Worm (Caenorhabditis elegans) whole organism, L1 larva: ENCODE data around the gene srz-63.

Source experiments
- C04F5.9 ChIP-seq: sonication (generic microtip); optimal IDR thresholded peaks from 2 replicates; lab custom pipeline; 2016; ENCODE audit warnings: missing genetic modification characterization, missing compliant biosample characterization
- C16A3.4 ChIP-seq: fragments of 150-350 bp; optimal IDR thresholded peaks from 2 replicates; lab custom pipeline; 2014; ENCODE audit warnings: missing biosample characterization, missing genetic modification characterization
- aha-1 ChIP-seq: fragments of 150-350 bp; optimal IDR thresholded peaks from 2 replicates; lab custom pipeline; 2014; ENCODE audit warnings: missing biosample characterization, missing genetic modification characterization
- aly-2 ChIP-seq: fragments of 150-350 bp; optimal IDR thresholded peaks from 2 replicates; lab custom pipeline; 2014; ENCODE audit warnings: missing biosample characterization, missing genetic modification characterization
- blmp-1 ChIP-seq: fragments of 150-350 bp; optimal IDR thresholded peaks from 2 replicates; lab custom pipeline; 2014; ENCODE audit warnings: missing biosample characterization, missing genetic modification characterization
- ceh-8 ChIP-seq: fragments of 200-800 bp; sonication (Bioruptor generic); optimal IDR thresholded peaks from 2 replicates; lab custom pipeline; 2018; ENCODE audit warnings: mild to moderate bottlenecking, missing genetic modification characterization, moderate library complexity, missing compliant biosample characterization
- ceh-82 ChIP-seq, 3 experiments: fragments of 150-350 bp in 1 of 3; sonication (generic microtip) in 2 of 3; optimal IDR thresholded peaks; 2 replicates each; lab custom pipeline; 2014 to 2017; ENCODE audit warnings: missing biosample characterization in 3 of 3, missing genetic modification characterization in 3 of 3
- ceh-88 ChIP-seq: fragments of 200-800 bp; sonication (Bioruptor generic); IDR thresholded peaks from 2 replicates; pipeline ENCODE4 v1.3.6; 2022; ENCODE audit warnings: missing genetic modification characterization, missing compliant biosample characterization
- ceh-90 ChIP-seq: sonication (generic microtip); optimal IDR thresholded peaks from 2 replicates; lab custom pipeline; 2016; ENCODE audit warnings: missing genetic modification characterization, missing compliant biosample characterization
- ces-1 ChIP-seq: fragments of 150-350 bp; optimal IDR thresholded peaks from 2 replicates; lab custom pipeline; 2014; ENCODE audit warnings: missing biosample characterization, missing genetic modification reagents, missing genetic modification characterization
- dpl-1 ChIP-seq, 3 experiments: fragments of 150-350 bp in 2 of 3; sonication (generic microtip) in 1 of 3; optimal IDR thresholded peaks; 2 replicates each; lab custom pipeline; 2014 to 2017; ENCODE audit warnings: missing biosample characterization in 3 of 3, missing genetic modification characterization in 3 of 3, missing genetic modification reagents in 3 of 3
- efl-1 ChIP-seq, 4 experiments: fragments of 150-350 bp; optimal IDR thresholded peaks in 3 of 4; peaks in 1 of 4; 1 replicate in 1 of 4; 2 replicates in 3 of 4; lab custom pipeline; 2014; ENCODE audit warnings: missing biosample characterization in 2 of 4, missing genetic modification characterization in 2 of 4, missing genetic modification reagents in 2 of 4
- efl-3 ChIP-seq: fragments of 200-800 bp; sonication (Bioruptor generic); optimal IDR thresholded peaks from 2 replicates; lab custom pipeline; 2018; ENCODE audit warnings: mild to moderate bottlenecking, missing genetic modification characterization, missing compliant biosample characterization
- egl-27 ChIP-seq, 2 experiments: fragments of 150-350 bp in 1 of 2; sonication (generic microtip); optimal IDR thresholded peaks; 3 replicates each; lab custom pipeline; 2017 to 2018; ENCODE audit warnings: missing biosample characterization in 2 of 2, missing genetic modification characterization in 2 of 2, missing genetic modification reagents in 2 of 2
- elt-2 ChIP-seq: sonication (generic microtip); optimal IDR thresholded peaks from 2 replicates; lab custom pipeline; 2016; ENCODE audit warnings: missing genetic modification characterization, mild to moderate bottlenecking, inconsistent platforms, missing compliant biosample characterization, missing genetic modification reagents
- ets-5 ChIP-seq: fragments of 200-800 bp; sonication (Bioruptor generic); IDR thresholded peaks from 2 replicates; pipeline ENCODE4 v1.3.6; 2022; ENCODE audit warnings: missing genetic modification characterization, missing compliant biosample characterization
- fkh-8 ChIP-seq: sonication (generic microtip); optimal IDR thresholded peaks from 2 replicates; lab custom pipeline; 2016; ENCODE audit warnings: mild to moderate bottlenecking, missing genetic modification characterization, missing compliant biosample characterization
- grh-1 ChIP-seq: fragments of 200-800 bp; sonication (Bioruptor generic); IDR thresholded peaks from 2 replicates; pipeline ENCODE4 v1.3.6; 2022; ENCODE audit warnings: missing genetic modification reagents, missing genetic modification characterization, missing compliant biosample characterization
- hlh-4 ChIP-seq: sonication (generic microtip); optimal IDR thresholded peaks from 2 replicates; lab custom pipeline; 2016; ENCODE audit warnings: mild to moderate bottlenecking, missing genetic modification characterization, missing compliant biosample characterization
- isw-1 ChIP-seq: fragments of 200-800 bp; sonication (Bioruptor generic); IDR thresholded peaks from 2 replicates; pipeline ENCODE4 v1.3.6; 2022; ENCODE audit warnings: missing genetic modification characterization, missing compliant biosample characterization
- jun-1 ChIP-seq: fragments of 150-350 bp; optimal IDR thresholded peaks from 2 replicates; lab custom pipeline; 2014; ENCODE audit warnings: missing biosample characterization, missing genetic modification reagents, missing genetic modification characterization
- lin-13 ChIP-seq: fragments of 150-350 bp; optimal IDR thresholded peaks from 2 replicates; lab custom pipeline; 2014; ENCODE audit warnings: missing biosample characterization, missing genetic modification reagents, missing genetic modification characterization
- lin-14 ChIP-seq: fragments of 200-800 bp; sonication (Bioruptor generic); optimal IDR thresholded peaks from 2 replicates; lab custom pipeline; 2018; ENCODE audit warnings: mild to moderate bottlenecking, missing genetic modification characterization, moderate library complexity, missing compliant biosample characterization
- lin-15B ChIP-seq: fragments of 150-350 bp; sonication (generic microtip); optimal IDR thresholded peaks from 3 replicates; lab custom pipeline; 2014; ENCODE audit warnings: missing biosample characterization, missing genetic modification characterization
- lin-35 ChIP-seq, 2 experiments: fragments of 150-350 bp; optimal IDR thresholded peaks; 2 replicates each; lab custom pipeline; 2014; ENCODE audit warnings: missing biosample characterization in 2 of 2, missing genetic modification characterization in 2 of 2, missing genetic modification reagents in 2 of 2
- lsy-2 ChIP-seq, 2 experiments: fragments of 150-350 bp; optimal IDR thresholded peaks; 2 replicates each; lab custom pipeline; 2014; ENCODE audit warnings: missing biosample characterization in 2 of 2, missing genetic modification characterization in 2 of 2
- mab-9 ChIP-seq: fragments of 200-800 bp; sonication (Bioruptor generic); IDR thresholded peaks from 2 replicates; pipeline ENCODE4 v1.3.6; 2022; ENCODE audit warnings: missing genetic modification reagents, missing genetic modification characterization, missing compliant biosample characterization
- mdl-1 ChIP-seq, 2 experiments: fragments of 150-350 bp; optimal IDR thresholded peaks; 2 replicates each; lab custom pipeline; 2014 to 2017; ENCODE audit warnings: missing biosample characterization in 2 of 2, missing genetic modification characterization in 2 of 2, inconsistent platforms in 1 of 2
- mep-1 ChIP-seq: fragments of 150-350 bp; optimal IDR thresholded peaks from 2 replicates; lab custom pipeline; 2014; ENCODE audit warnings: missing biosample characterization, missing genetic modification characterization
- nhr-12 ChIP-seq: sonication (generic microtip); optimal IDR thresholded peaks from 2 replicates; lab custom pipeline; 2017; ENCODE audit warnings: missing biosample characterization, missing genetic modification characterization
- nhr-47 ChIP-seq: sonication (generic microtip); optimal IDR thresholded peaks from 2 replicates; lab custom pipeline; 2016; ENCODE audit warnings: mild to moderate bottlenecking, missing genetic modification characterization, moderate library complexity, missing compliant biosample characterization
- nhr-71 ChIP-seq: sonication (generic microtip); optimal IDR thresholded peaks from 2 replicates; lab custom pipeline; 2016; ENCODE audit warnings: mild to moderate bottlenecking, missing genetic modification characterization, moderate library complexity, missing compliant biosample characterization
- nhr-76 ChIP-seq: sonication (generic microtip); optimal IDR thresholded peaks from 2 replicates; lab custom pipeline; 2017; ENCODE audit warnings: missing biosample characterization, missing genetic modification characterization
- pag-3 ChIP-seq: sonication (generic microtip); optimal IDR thresholded peaks from 2 replicates; lab custom pipeline; 2017; ENCODE audit warnings: missing genetic modification characterization, mild to moderate bottlenecking, missing compliant biosample characterization, antibody characterized with exemption, borderline replicate concordance; ENCODE audit not compliant: insufficient read depth
- sox-4 ChIP-seq: sonication (generic microtip); optimal IDR thresholded peaks from 2 replicates; lab custom pipeline; 2016; ENCODE audit warnings: missing genetic modification characterization, missing compliant biosample characterization
- swsn-7 ChIP-seq: sonication (generic microtip); optimal IDR thresholded peaks from 2 replicates; lab custom pipeline; 2016; ENCODE audit warnings: missing genetic modification characterization, missing compliant biosample characterization
- tbx-2 ChIP-seq: sonication (generic microtip); optimal IDR thresholded peaks from 2 replicates; lab custom pipeline; 2016; ENCODE audit warnings: missing genetic modification characterization, missing compliant biosample characterization
- tlp-1 ChIP-seq: fragments of 150-350 bp; optimal IDR thresholded peaks from 2 replicates; lab custom pipeline; 2014; ENCODE audit warnings: missing biosample characterization, missing genetic modification characterization
- unc-62 ChIP-seq: fragments of 150-350 bp; optimal IDR thresholded peaks from 2 replicates; lab custom pipeline; 2014; ENCODE audit warnings: missing biosample characterization, missing genetic modification reagents, missing genetic modification characterization
- unc-86 ChIP-seq: sonication (generic microtip); optimal IDR thresholded peaks from 2 replicates; lab custom pipeline; 2016; ENCODE audit warnings: missing genetic modification characterization, missing compliant biosample characterization
- unc-98 ChIP-seq: fragments of 200-800 bp; sonication (Bioruptor generic); IDR thresholded peaks from 2 replicates; pipeline ENCODE4 v1.3.6; 2022; ENCODE audit warnings: missing genetic modification characterization, missing compliant biosample characterization
- xbp-1 ChIP-seq: sonication (generic microtip); optimal IDR thresholded peaks from 2 replicates; lab custom pipeline; 2016; ENCODE audit warnings: missing genetic modification characterization, missing compliant biosample characterization
- ztf-4 ChIP-seq: fragments of 150-350 bp; optimal IDR thresholded peaks from 2 replicates; lab custom pipeline; 2014; ENCODE audit warnings: missing biosample characterization, missing genetic modification characterization

srz-63 gene

DNA sequence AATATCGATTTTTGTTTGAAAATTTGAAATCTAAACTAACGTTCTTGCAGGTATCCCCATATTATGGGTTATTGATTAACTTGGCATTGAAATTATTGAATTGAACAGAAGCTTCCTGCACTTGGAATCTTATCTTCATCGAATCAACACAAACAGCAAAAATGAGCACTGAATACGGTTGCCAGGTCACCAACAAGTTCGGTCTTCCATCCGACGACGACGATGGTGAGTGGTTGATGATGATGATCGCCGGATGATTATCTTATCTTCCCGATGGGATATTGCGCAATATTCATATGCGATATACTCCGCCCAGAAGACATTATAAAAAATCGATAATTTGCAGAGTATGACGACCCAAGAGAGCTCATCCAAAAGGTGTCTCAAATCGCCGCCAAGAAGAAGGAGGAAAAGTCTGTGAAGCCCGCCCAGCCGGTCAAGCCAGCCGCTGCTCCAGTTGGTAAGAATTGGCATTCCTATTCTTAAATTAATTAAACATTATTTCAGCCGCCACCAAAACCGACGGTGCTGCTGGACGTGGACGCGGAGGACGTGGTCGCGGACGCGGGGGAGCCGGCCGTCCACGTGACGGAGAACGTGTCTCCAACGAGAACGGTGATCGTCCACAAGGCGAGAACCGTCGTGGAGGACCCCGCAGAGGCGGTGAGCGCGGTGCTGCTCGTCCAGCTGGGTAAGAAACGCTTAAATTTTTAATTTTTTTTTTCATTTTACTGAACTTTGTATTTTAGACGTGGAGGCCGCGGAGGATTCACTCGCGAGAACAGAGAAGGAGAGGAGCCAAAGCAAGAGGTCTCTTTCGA is 42.7 kb downstream of the srz-63 start, which contains the start of gene vig-1:
Gene vig-1 (plus strand): TSS at position 51 of the 821 bp plus-strand sequence.
- TF ChIP-seq mep-1 (no peak), lin-35 (GFP tag; optimal IDR thresholded peaks at IDR 0.05; lab: Kevin White, UChicago) (no peak), efl-1 (optimal IDR thresholded peaks at IDR 0.05; lab: Kevin White, UChicago) (no peak), efl-1 (GFP tag; optimal IDR thresholded peaks at IDR 0.05 in 1 of 2; lab: Kevin White, UChicago) (peak in 1 of 2 experiments; percentile 87), mab-9 (GFP tag; lab: Robert Waterston, UW) (peak; percentile 30; the same call in 1 of the 2 replicates)

ce11 chrII:1322283-1323173 is 44.1 kb downstream of the srz-63 start:
- no peak for TF ChIP-seq lin-15B
- TF ChIP-seq mdl-1 (tag; optimal IDR thresholded peaks at IDR 0.05; lab: Kevin White, UChicago) = no peak
- no peak for TF ChIP-seq lsy-2 (tag; optimal IDR thresholded peaks at IDR 0.05; lab: Kevin White, UChicago)
- no peak for TF ChIP-seq aly-2 (tag; lab: Kevin White, UChicago)
- no peak for TF ChIP-seq blmp-1
- TF ChIP-seq egl-27 (tag; optimal IDR thresholded peaks at IDR 0.05; lab: Kevin White, UChicago) = no peak
- TF ChIP-seq tlp-1 (tag; lab: Kevin White, UChicago) = no peak
- no peak for TF ChIP-seq C16A3.4 (tag; lab: Kevin White, UChicago)
- TF ChIP-seq pag-3 (tag; lab: Kevin White, UChicago) = no peak
- no peak for TF ChIP-seq xbp-1
- TF ChIP-seq nhr-71 (tag; lab: Kevin White, UChicago) = no peak
- no peak for TF ChIP-seq ceh-88 (GFP tag; lab: Robert Waterston, UW)
- no peak for TF ChIP-seq unc-62 (GFP tag; lab: Kevin White, UChicago)
- TF ChIP-seq, all 84 proteins: peak for 0

ce11 chrII:1323190-1323651 is 44.8 kb downstream of the srz-63 start:
- TF ChIP-seq jun-1 (no peak), ceh-8 (GFP tag; lab: Kevin White, UChicago) (peak; percentile 15), lin-13 (GFP tag; lab: Kevin White, UChicago) (no peak), ets-5 (GFP tag; lab: Robert Waterston, UW) (no peak), hlh-4 (no peak), nhr-71 (tag; lab: Kevin White, UChicago) (peak; percentile 51), unc-62 (GFP tag; lab: Kevin White, UChicago) (no peak), nhr-76 (tag; lab: Kevin White, UChicago) (no peak), C04F5.9 (tag; lab: Kevin White, UChicago) (no peak), egl-27 (tag; optimal IDR thresholded peaks at IDR 0.05; lab: Kevin White, UChicago) (no peak), ceh-90 (no peak), sox-4 (tag; lab: Kevin White, UChicago) (no peak), mdl-1 (tag; optimal IDR thresholded peaks at IDR 0.05; lab: Kevin White, UChicago) (no peak), nhr-47 (tag; lab: Kevin White, UChicago) (peak; percentile 46), aha-1 (tag; lab: Kevin White, UChicago) (no peak), lin-15B (peak; percentile 31), dpl-1 (GFP tag; optimal IDR thresholded peaks at IDR 0.05; lab: Kevin White, UChicago) (peak in 1 of 3 experiments; percentile 54), swsn-7 (tag; lab: Kevin White, UChicago) (no peak), lin-35 (GFP tag; optimal IDR thresholded peaks at IDR 0.05; lab: Kevin White, UChicago) (peak in 1 of 2 experiments; percentile 39), nhr-12 (tag; lab: Kevin White, UChicago) (no peak), ces-1 (GFP tag; lab: Kevin White, UChicago) (peak; percentile 55), efl-3 (no peak), elt-2 (tag; lab: Kevin White, UChicago) (no peak), tbx-2 (tag; lab: Kevin White, UChicago) (peak; percentile 35), grh-1 (GFP tag; lab: Robert Waterston, UW) (no peak), fkh-8 (tag; lab: Kevin White, UChicago) (peak; percentile 50), isw-1 (GFP tag; lab: Robert Waterston, UW) (peak; percentile 19; the same call in 1 of the 2 replicates), unc-86 (tag; lab: Kevin White, UChicago) (peak; percentile 55), unc-98 (GFP tag; lab: Robert Waterston, UW) (no peak), lin-14 (peak; percentile 69), ceh-82 (tag; optimal IDR thresholded peaks at IDR 0.05; lab: Kevin White, UChicago) (peak in 1 of 3 experiments; percentile 50), ztf-4 (tag; lab: Kevin White, UChicago) (no peak), lsy-2 (tag; optimal IDR thresholded peaks at IDR 0.05; lab: Kevin White, UChicago) (peak; percentile 28 to 34)
